Worm (Caenorhabditis elegans): ENCODE data around the gene skr-19.

DNA sequence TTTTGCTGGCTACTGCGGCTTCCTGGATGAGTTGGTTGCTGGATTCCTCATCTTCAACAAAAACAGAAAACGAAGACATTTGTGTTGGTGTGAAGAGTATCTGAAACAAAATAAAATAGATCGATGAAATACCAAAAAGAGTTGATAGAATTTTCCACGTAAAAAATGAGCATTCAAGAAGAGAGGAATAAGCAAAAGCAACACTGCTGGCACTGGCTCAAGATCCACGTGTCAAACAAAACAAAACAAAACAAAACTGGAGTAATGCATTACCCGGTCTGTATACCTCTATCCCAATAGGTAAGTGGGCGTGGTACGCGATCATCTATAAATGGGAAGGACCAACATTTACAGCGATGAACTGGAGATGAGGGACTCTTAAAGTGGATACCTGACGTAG lies 10.4 kb upstream of the skr-19 start, which contains the start of gene K08H2.2:
- TF ChIP-seq cog-1 (tag; optimal IDR thresholded peaks at IDR 0.05): no peak
- no peak for TF ChIP-seq ref-1 (GFP tag; conservative IDR thresholded peaks at IDR 0.05)
- no peak for TF ChIP-seq tab-1 (GFP tag; IDR thresholded peaks at IDR 0.05)
- TF ChIP-seq klf-2 (GFP tag; conservative IDR thresholded peaks at IDR 0.05): no peak
- no peak for TF ChIP-seq ztf-29 (GFP tag; IDR thresholded peaks at IDR 0.05)
- TF ChIP-seq T22C8.4 (GFP tag; IDR thresholded peaks at IDR 0.05): no peak
- TF ChIP-seq ztf-23 (GFP tag; IDR thresholded peaks at IDR 0.05): no peak
- TF ChIP-seq flt-1 (GFP tag; IDR thresholded peaks at IDR 0.05): no peak
- TF ChIP-seq med-1 (GFP tag; optimal IDR thresholded peaks at IDR 0.05; ENCODE audit: insufficient read depth): no peak

All from whole organism, midembryonic.